Worm (Caenorhabditis elegans) whole organism, midembryonic: ENCODE measurements around the gene lbp-2.

Source experiments
- T22C8.4 ChIP-seq: fragments of 200-800 bp; sonication (Bioruptor generic); IDR thresholded peaks from 2 replicates; pipeline ENCODE4 v1.3.6; 2022; ENCODE audit warnings: missing genetic modification characterization, missing compliant biosample characterization
- cog-1 ChIP-seq: sonication (generic microtip); optimal IDR thresholded peaks from 2 replicates; lab custom pipeline; 2016; ENCODE audit warnings: missing genetic modification characterization, missing compliant biosample characterization
- flt-1 ChIP-seq: fragments of 200-800 bp; sonication (Bioruptor generic); IDR thresholded peaks from 2 replicates; pipeline ENCODE4 v1.3.6; 2022; ENCODE audit warnings: missing genetic modification characterization, missing compliant biosample characterization
- klf-2 ChIP-seq: fragments of 200-800 bp; sonication (Bioruptor generic); conservative IDR thresholded peaks from 2 replicates; pipeline ENCODE4 v1.3.6; 2022; ENCODE audit warnings: missing genetic modification reagents, missing genetic modification characterization, missing compliant biosample characterization
- med-1 ChIP-seq: sonication (generic microtip); optimal IDR thresholded peaks from 2 replicates; lab custom pipeline; 2017; ENCODE audit warnings: missing genetic modification characterization, mild to moderate bottlenecking, missing compliant biosample characterization, antibody characterized with exemption, missing genetic modification reagents; ENCODE audit not compliant: insufficient read depth
- ref-1 ChIP-seq: fragments of 200-800 bp; sonication (Bioruptor generic); conservative IDR thresholded peaks from 2 replicates; pipeline ENCODE4 v1.3.6; 2022; ENCODE audit warnings: missing genetic modification reagents, missing genetic modification characterization, missing compliant biosample characterization
- tab-1 ChIP-seq: fragments of 200-800 bp; sonication (Bioruptor generic); IDR thresholded peaks from 2 replicates; pipeline ENCODE4 v1.3.6; 2022; ENCODE audit warnings: missing genetic modification characterization, missing compliant biosample characterization
- ztf-23 ChIP-seq: fragments of 200-800 bp; sonication (Bioruptor generic); IDR thresholded peaks from 2 replicates; pipeline ENCODE4 v1.3.6; 2022; ENCODE audit warnings: missing genetic modification reagents, missing genetic modification characterization, missing compliant biosample characterization
- ztf-29 ChIP-seq: fragments of 200-800 bp; sonication (Bioruptor generic); IDR thresholded peaks from 2 replicates; pipeline ENCODE4 v1.3.6; 2022; ENCODE audit warnings: missing genetic modification reagents, missing genetic modification characterization, missing compliant biosample characterization

Gene lbp-2

ce11 chrX:3260509-3260908 lies at the start of gene lbp-2:
Gene lbp-2, plus strand, starts transcription at chrX:3260610.
- TF ChIP-seq med-1 (no peak), ztf-29 (GFP tag; lab: Robert Waterston, UW) (no peak)

ce11 chrX:3216698-3217097 lies 43.7 kb upstream of the lbp-2 start:
- TF ChIP-seq ztf-29 (GFP tag; lab: Robert Waterston, UW) (no peak), flt-1 (GFP tag; lab: Robert Waterston, UW) (no peak), klf-2 (GFP tag; lab: Robert Waterston, UW) (no peak), tab-1 (no peak), med-1 (no peak), T22C8.4 (GFP tag; lab: Robert Waterston, UW) (no peak), ztf-23 (GFP tag; lab: Robert Waterston, UW) (no peak)

DNA sequence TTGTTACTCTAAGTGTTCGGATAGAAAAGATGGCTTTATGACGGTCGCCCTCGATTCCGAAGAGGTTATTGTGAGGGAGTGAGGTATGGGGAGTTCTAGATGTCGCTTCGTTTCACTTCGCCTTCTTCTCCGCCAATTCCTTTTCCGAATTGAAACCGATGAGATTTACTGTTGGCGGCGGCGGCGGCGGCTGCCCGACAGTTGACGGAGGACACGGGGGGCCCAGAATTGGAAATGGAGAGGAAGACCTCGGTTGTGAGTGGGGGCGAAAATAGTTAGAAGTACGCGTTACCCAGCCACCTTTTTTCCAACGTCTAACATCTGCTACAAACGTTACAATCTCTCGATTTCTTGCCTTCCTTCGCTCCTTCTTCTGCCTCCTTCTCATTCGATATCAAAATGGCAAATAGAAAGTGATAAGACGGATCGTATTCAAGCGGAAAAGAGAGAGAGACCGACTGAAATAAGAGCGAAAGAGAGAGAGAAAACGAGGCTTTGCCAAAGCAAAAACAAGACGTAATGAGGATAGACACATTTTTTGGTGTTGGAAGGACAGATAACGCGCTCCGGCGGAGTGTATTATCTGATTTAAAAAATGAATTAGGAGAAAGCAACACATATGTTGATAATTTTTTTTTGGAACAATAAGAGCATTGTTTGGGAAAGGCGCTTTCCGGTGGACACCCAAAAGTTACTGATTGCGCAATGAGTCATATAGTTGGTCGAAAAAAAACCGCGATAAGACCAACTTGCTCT lies 42.2 kb upstream of the lbp-2 start:
- TF ChIP-seq ztf-23 (GFP tag; lab: Robert Waterston, UW) (0 out of 2 replicates have a peak, but pooled peaks have one; percentile 13), tab-1 (no peak)

- TF ChIP-seq ref-1 (no peak), flt-1 (GFP tag; lab: Robert Waterston, UW) (no peak), med-1 (no peak), klf-2 (GFP tag; lab: Robert Waterston, UW) (no peak)
Observed at ce11 chrX:3220267-3220666, 40.1 kb upstream of the lbp-2 start, which contains the start of gene rgl-1. Gene rgl-1, minus strand, starts transcription at chrX:3220367.

DNA sequence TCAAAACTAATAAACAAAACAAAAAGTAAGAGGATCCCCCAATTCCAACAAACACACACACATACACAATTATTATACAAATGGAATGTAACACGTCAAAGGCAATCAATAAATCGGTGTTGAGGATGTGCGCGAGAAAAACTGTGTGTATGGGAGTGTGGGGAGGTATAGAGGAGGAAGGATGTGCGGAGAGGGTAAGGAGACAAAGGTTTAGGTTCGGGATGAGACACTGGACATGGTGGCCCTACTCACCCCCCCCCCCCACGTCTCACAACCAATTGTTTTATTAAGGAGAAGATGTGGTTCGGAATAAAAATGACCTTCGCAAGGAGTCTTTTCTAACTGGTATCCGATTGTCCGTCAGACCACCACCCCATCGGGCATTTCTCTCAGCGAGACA lies 37.3 kb upstream of the lbp-2 start:
- TF ChIP-seq T22C8.4 (GFP tag; lab: Robert Waterston, UW) (peak; percentile 19; the same call in 1 of the 2 replicates), klf-2 (GFP tag; lab: Robert Waterston, UW) (no peak)

ce11 chrX:3226348-3227229 lies 33.8 kb upstream of the lbp-2 start:
- TF ChIP-seq ztf-29 (GFP tag; lab: Robert Waterston, UW), result no peak
- no peak for TF ChIP-seq ref-1
- TF ChIP-seq T22C8.4 (GFP tag; lab: Robert Waterston, UW), result no peak
- no peak for TF ChIP-seq flt-1 (GFP tag; lab: Robert Waterston, UW)
- no peak for TF ChIP-seq med-1
- no peak for TF ChIP-seq tab-1
- no peak for TF ChIP-seq ztf-23 (GFP tag; lab: Robert Waterston, UW)
- TF ChIP-seq cog-1, result no peak
- no peak for TF ChIP-seq klf-2 (GFP tag; lab: Robert Waterston, UW)

DNA sequence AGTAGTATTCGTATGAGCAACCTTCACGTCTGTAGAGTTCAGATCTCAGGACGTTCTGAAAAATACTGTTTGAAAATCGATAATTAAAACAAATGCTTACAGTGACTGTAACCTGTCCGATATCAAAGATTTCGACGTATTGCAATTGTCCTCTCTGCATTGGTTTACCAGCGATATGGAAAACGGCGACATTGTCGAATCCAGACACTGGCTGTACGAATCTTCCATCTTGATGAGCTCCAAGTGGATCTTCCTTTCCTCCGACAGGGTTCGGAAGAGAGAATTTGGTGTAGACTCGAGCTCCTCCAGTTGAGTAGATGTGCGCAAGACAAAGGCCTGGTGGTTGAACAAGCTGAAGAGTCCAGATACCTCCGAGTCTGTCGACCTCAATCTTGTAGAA lies 31.7 kb upstream of the lbp-2 start:
- TF ChIP-seq med-1, result no peak
- no peak for TF ChIP-seq flt-1 (GFP tag; lab: Robert Waterston, UW)
- no peak for TF ChIP-seq klf-2 (GFP tag; lab: Robert Waterston, UW)
- TF ChIP-seq ztf-29 (GFP tag; lab: Robert Waterston, UW), result no peak
- no peak for TF ChIP-seq ref-1
- no peak for TF ChIP-seq tab-1

DNA sequence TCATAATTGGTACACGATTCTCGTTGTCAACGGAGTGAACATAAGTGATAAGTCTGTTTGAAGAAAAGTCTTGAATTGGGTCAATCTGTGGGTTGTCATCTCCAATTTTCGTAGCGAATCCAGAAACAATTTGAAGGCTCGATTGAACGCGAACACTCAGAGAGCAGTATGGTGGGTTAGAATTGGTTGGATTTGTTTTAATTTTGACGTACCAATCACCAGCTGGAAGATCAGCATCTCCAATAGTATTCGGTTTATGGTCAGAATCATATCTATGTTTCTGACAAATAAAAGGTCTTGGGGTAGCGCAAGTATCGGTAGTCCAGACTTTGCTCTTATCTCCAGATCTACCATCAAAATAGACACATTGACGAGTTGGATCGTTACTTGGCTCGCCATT lies 29.8 kb upstream of the lbp-2 start:
- TF ChIP-seq flt-1 (GFP tag; lab: Robert Waterston, UW) (no peak), tab-1 (no peak), ztf-29 (GFP tag; lab: Robert Waterston, UW) (no peak), ztf-23 (GFP tag; lab: Robert Waterston, UW) (no peak), med-1 (no peak), klf-2 (GFP tag; lab: Robert Waterston, UW) (no peak)

- TF ChIP-seq cog-1 (no peak), ref-1 (no peak), flt-1 (GFP tag; lab: Robert Waterston, UW) (no peak), T22C8.4 (GFP tag; lab: Robert Waterston, UW) (no peak), klf-2 (GFP tag; lab: Robert Waterston, UW) (no peak), med-1 (no peak), tab-1 (no peak), ztf-23 (GFP tag; lab: Robert Waterston, UW) (no peak), ztf-29 (GFP tag; lab: Robert Waterston, UW) (no peak)
Observed at ce11 chrX:3235358-3235816, 25.0 kb upstream of the lbp-2 start, which contains the start of gene F28B4.3. Gene F28B4.3, minus strand, starts transcription at chrX:3235408.

DNA sequence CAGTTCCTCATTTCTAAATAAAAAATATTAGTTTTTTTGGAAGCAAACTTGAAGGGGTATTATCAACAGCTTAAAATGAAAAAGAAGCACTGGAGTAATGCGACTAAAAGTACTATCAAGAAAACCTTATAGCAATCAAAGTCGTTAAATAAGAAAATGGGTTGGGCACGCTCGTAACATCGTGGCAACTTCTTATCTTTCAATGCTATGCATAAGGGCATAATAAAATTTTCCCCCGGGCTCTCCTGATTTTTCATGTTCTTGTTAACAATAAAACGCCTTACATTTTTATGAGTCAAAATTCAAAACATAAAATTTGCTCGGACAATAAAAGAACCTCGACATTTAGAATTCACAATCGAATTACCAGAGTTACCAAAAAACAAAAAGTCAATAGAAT lies 16.8 kb upstream of the lbp-2 start, which contains the start of gene irg-7:
Gene irg-7 (minus strand): TSS at position 23 of the 400 bp plus-strand sequence.
- TF ChIP-seq flt-1 (GFP tag; lab: Robert Waterston, UW) (no peak), cog-1 (no peak), T22C8.4 (GFP tag; lab: Robert Waterston, UW) (no peak), ztf-23 (GFP tag; lab: Robert Waterston, UW) (no peak), ref-1 (no peak), ztf-29 (GFP tag; lab: Robert Waterston, UW) (no peak)
